Worm (Caenorhabditis elegans): ENCODE measurements around the gene K11D12.8.

- TF ChIP-seq snpc-4 (GFP tag; optimal IDR thresholded peaks at IDR 0.05) (no peak), snpc-4 (tag; optimal IDR thresholded peaks at IDR 0.05) (no peak), K11D2.4 (GFP tag; IDR thresholded peaks at IDR 0.05) (no peak), D2030.7 (GFP tag; IDR thresholded peaks at IDR 0.05) (no peak)
Observed at ce11 chrV:5036364-5036763, 4.4 kb downstream of the K11D12.8 start, which contains the start of gene K11D12.7.

All from whole organism, young adult.